Worm (Caenorhabditis elegans): ENCODE results near the gene K02E11.3.

K02E11.3 gene

DNA sequence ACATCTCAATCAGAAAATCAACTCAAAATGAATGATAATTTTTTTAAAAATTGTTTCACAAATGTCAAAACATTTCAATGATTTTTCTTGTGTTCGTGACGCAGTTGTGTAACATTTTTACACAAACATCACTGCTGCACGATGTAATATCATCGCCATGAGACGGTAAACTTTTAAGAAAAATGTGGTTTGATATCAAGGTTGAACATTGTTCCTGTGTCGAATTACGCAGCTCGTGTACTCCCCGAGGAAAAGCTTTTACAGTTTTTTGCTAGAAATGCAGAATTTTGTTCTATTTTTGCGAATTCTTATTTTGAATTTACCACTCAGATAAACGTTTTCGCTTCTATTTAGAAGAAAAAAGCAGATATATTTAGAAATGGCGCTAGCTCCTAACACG lies 49.0 kb downstream of the K02E11.3 start (continued):
- no peak for TF ChIP-seq lin-35 (GFP tag; optimal IDR thresholded peaks at IDR 0.05)
- peak; percentile 35 for TF ChIP-seq snu-23 (GFP tag; optimal IDR thresholded peaks at IDR 0.05)
- peak in 1 of 6 experiments; percentile 0 for TF ChIP-seq elt-3 (tag; optimal IDR thresholded peaks at IDR 0.05)
